Worm (Caenorhabditis elegans): Measurements from ENCODE around the gene F53A9.8.

DNA sequence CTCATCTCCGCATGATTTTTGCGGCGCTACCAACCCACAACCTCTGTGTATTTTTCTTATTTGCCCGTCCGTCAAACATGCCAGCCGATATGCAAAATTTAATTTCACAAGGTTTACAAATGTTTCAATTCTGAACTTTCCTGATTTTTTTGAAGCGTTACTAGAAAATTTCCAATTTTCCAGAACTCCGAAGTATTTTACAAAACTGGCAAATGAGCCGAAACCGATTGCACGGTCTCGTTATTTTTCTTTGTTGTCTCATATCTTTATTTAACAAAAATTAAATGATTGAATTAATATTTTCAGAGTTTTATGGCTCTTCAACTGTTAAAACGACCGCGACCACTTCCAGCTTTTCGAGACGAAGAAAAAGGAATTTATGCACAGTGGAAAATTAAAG, 10.7 kb downstream of the F53A9.8 start, which contains the start of gene F53A9.3:
- TF ChIP-seq R02D3.7 (tag; optimal IDR thresholded peaks at IDR 0.05), result no peak
- no peak for TF ChIP-seq C34F6.9 (tag; optimal IDR thresholded peaks at IDR 0.05)
